Worm (Caenorhabditis elegans) whole organism, late embryonic: ENCODE results near the gene cest-19.

Experiments used
- ama-1 ChIP-seq: fragments of 150-350 bp; optimal IDR thresholded peaks from 2 replicates; lab custom pipeline; 2014
- ceh-31 ChIP-seq: sonication (generic microtip); optimal IDR thresholded peaks from 2 replicates; lab custom pipeline; 2016; ENCODE audit warnings: missing genetic modification characterization, missing compliant biosample characterization
- hlh-15 ChIP-seq: sonication (generic microtip); optimal IDR thresholded peaks from 2 replicates; lab custom pipeline; 2016; ENCODE audit warnings: missing genetic modification characterization, missing compliant biosample characterization
- hlh-30 ChIP-seq: sonication (generic microtip); optimal IDR thresholded peaks from 2 replicates; lab custom pipeline; 2017; ENCODE audit warnings: antibody characterized with exemption, missing genetic modification characterization, missing compliant biosample characterization; ENCODE audit not compliant: insufficient read depth
- madf-2 ChIP-seq: sonication (generic microtip); optimal IDR thresholded peaks from 2 replicates; lab custom pipeline; 2017; ENCODE audit warnings: missing genetic modification characterization, missing compliant biosample characterization
- nhr-232 ChIP-seq: sonication (generic microtip); optimal IDR thresholded peaks from 2 replicates; lab custom pipeline; 2016; ENCODE audit warnings: missing genetic modification characterization, missing compliant biosample characterization
- pag-3 ChIP-seq: sonication (generic microtip); optimal IDR thresholded peaks from 2 replicates; lab custom pipeline; 2016; ENCODE audit warnings: missing compliant biosample characterization, missing genetic modification characterization, borderline replicate concordance
- ref-2 ChIP-seq: sonication (generic microtip); optimal IDR thresholded peaks from 2 replicates; lab custom pipeline; 2016; ENCODE audit warnings: missing genetic modification characterization, missing compliant biosample characterization
- sox-4 ChIP-seq: sonication (generic microtip); optimal IDR thresholded peaks from 2 replicates; lab custom pipeline; 2017; ENCODE audit warnings: mild to moderate bottlenecking, missing genetic modification characterization, inconsistent platforms, missing compliant biosample characterization
- syd-9 ChIP-seq: sonication (generic microtip); optimal IDR thresholded peaks from 2 replicates; lab custom pipeline; 2016; ENCODE audit warnings: mild to moderate bottlenecking, missing genetic modification characterization, moderate library complexity, missing compliant biosample characterization
- ztf-16 ChIP-seq: sonication (generic microtip); optimal IDR thresholded peaks from 2 replicates; lab custom pipeline; 2017; ENCODE audit warnings: missing genetic modification characterization, missing compliant biosample characterization

ce11 chrX:7063236-7063635, 27.4 kb upstream of the cest-19 start, which contains the start of gene B0403.3:
- TF ChIP-seq pag-3 (tag; lab: Kevin White, UChicago): no peak
- TF ChIP-seq sox-4 (tag; lab: Kevin White, UChicago): no peak
- no peak for TF ChIP-seq ztf-16 (tag; lab: Kevin White, UChicago)
- no peak for TF ChIP-seq syd-9
- no peak for TF ChIP-seq ama-1
- TF ChIP-seq madf-2: no peak
- TF ChIP-seq nhr-232 (tag; lab: Kevin White, UChicago): no peak
- no peak for TF ChIP-seq hlh-30 (tag; lab: Kevin White, UChicago)
- TF ChIP-seq ceh-31: no peak
- TF ChIP-seq hlh-15: no peak
- TF ChIP-seq ref-2 (tag; lab: Kevin White, UChicago): no peak
